Worm (Caenorhabditis elegans) whole organism, midembryonic: ENCODE data around the gene unc-6.

Experiments
- T22C8.4 ChIP-seq: fragments of 200-800 bp; sonication (Bioruptor generic); IDR thresholded peaks from 2 replicates; pipeline ENCODE4 v1.3.6; 2022; ENCODE audit warnings: missing genetic modification characterization, missing compliant biosample characterization
- cog-1 ChIP-seq: sonication (generic microtip); optimal IDR thresholded peaks from 2 replicates; lab custom pipeline; 2016; ENCODE audit warnings: missing genetic modification characterization, missing compliant biosample characterization
- flt-1 ChIP-seq: fragments of 200-800 bp; sonication (Bioruptor generic); IDR thresholded peaks from 2 replicates; pipeline ENCODE4 v1.3.6; 2022; ENCODE audit warnings: missing genetic modification characterization, missing compliant biosample characterization
- klf-2 ChIP-seq: fragments of 200-800 bp; sonication (Bioruptor generic); conservative IDR thresholded peaks from 2 replicates; pipeline ENCODE4 v1.3.6; 2022; ENCODE audit warnings: missing genetic modification reagents, missing genetic modification characterization, missing compliant biosample characterization
- med-1 ChIP-seq: sonication (generic microtip); optimal IDR thresholded peaks from 2 replicates; lab custom pipeline; 2017; ENCODE audit warnings: missing genetic modification characterization, mild to moderate bottlenecking, missing compliant biosample characterization, antibody characterized with exemption, missing genetic modification reagents; ENCODE audit not compliant: insufficient read depth
- ref-1 ChIP-seq: fragments of 200-800 bp; sonication (Bioruptor generic); conservative IDR thresholded peaks from 2 replicates; pipeline ENCODE4 v1.3.6; 2022; ENCODE audit warnings: missing genetic modification reagents, missing genetic modification characterization, missing compliant biosample characterization
- tab-1 ChIP-seq: fragments of 200-800 bp; sonication (Bioruptor generic); IDR thresholded peaks from 2 replicates; pipeline ENCODE4 v1.3.6; 2022; ENCODE audit warnings: missing genetic modification characterization, missing compliant biosample characterization
- ztf-23 ChIP-seq: fragments of 200-800 bp; sonication (Bioruptor generic); IDR thresholded peaks from 2 replicates; pipeline ENCODE4 v1.3.6; 2022; ENCODE audit warnings: missing genetic modification reagents, missing genetic modification characterization, missing compliant biosample characterization
- ztf-29 ChIP-seq: fragments of 200-800 bp; sonication (Bioruptor generic); IDR thresholded peaks from 2 replicates; pipeline ENCODE4 v1.3.6; 2022; ENCODE audit warnings: missing genetic modification reagents, missing genetic modification characterization, missing compliant biosample characterization

Gene unc-6

ce11 chrX:6889374-6889773 is at the start of gene unc-6:
Gene unc-6 (plus strand): TSS chrX:6889674.
- TF ChIP-seq T22C8.4 (GFP tag; lab: Robert Waterston, UW) (no peak), flt-1 (GFP tag; lab: Robert Waterston, UW) (no peak), ztf-23 (GFP tag; lab: Robert Waterston, UW) (no peak), ztf-29 (no peak), ref-1 (no peak), tab-1 (no peak), klf-2 (GFP tag; lab: Robert Waterston, UW) (no peak), med-1 (GFP tag; lab: Kevin White, UChicago) (no peak), cog-1 (no peak)

- TF ChIP-seq ref-1 (no peak), flt-1 (GFP tag; lab: Robert Waterston, UW) (0 out of 2 replicates have a peak, but pooled peaks have one; percentile 53), ztf-23 (GFP tag; lab: Robert Waterston, UW) (no peak), cog-1 (peak; percentile 47), T22C8.4 (GFP tag; lab: Robert Waterston, UW) (peak; percentile 87), klf-2 (GFP tag; lab: Robert Waterston, UW) (no peak), ztf-29 (no peak), med-1 (GFP tag; lab: Kevin White, UChicago) (no peak), tab-1 (no peak)
Measured at ce11 chrX:6840670-6841308, 48.7 kb upstream of the unc-6 start, which contains the start of the genes glr-6 and asg-2. Gene glr-6 (minus strand): TSS chrX:6840720. Gene asg-2 (plus strand): TSS chrX:6841258.

- no peak for TF ChIP-seq tab-1
- TF ChIP-seq ztf-23 (GFP tag; lab: Robert Waterston, UW), result no peak
- TF ChIP-seq ztf-29, result no peak
- no peak for TF ChIP-seq ref-1
- TF ChIP-seq cog-1, result no peak
- TF ChIP-seq flt-1 (GFP tag; lab: Robert Waterston, UW), result no peak
- TF ChIP-seq T22C8.4 (GFP tag; lab: Robert Waterston, UW), result no peak
- TF ChIP-seq klf-2 (GFP tag; lab: Robert Waterston, UW), result no peak
Measured at ce11 chrX:6844394-6845072, 44.9 kb upstream of the unc-6 start, which contains the start of gene C53B7.3. Gene C53B7.3 (plus strand): TSS chrX:6844755.

ce11 chrX:6845934-6846333 is 43.5 kb upstream of the unc-6 start, which contains the start of gene C53B7.2:
Gene C53B7.2 (plus strand): TSS chrX:6846234.
- TF ChIP-seq T22C8.4 (GFP tag; lab: Robert Waterston, UW) (no peak), klf-2 (GFP tag; lab: Robert Waterston, UW) (no peak), ztf-29 (no peak), ztf-23 (GFP tag; lab: Robert Waterston, UW) (no peak), flt-1 (GFP tag; lab: Robert Waterston, UW) (no peak), tab-1 (no peak), med-1 (GFP tag; lab: Kevin White, UChicago) (no peak), cog-1 (no peak), ref-1 (no peak)

- no peak for TF ChIP-seq ztf-29
- no peak for TF ChIP-seq klf-2 (GFP tag; lab: Robert Waterston, UW)
- no peak for TF ChIP-seq ref-1
- TF ChIP-seq med-1 (GFP tag; lab: Kevin White, UChicago), result no peak
- TF ChIP-seq flt-1 (GFP tag; lab: Robert Waterston, UW), result no peak
- no peak for TF ChIP-seq cog-1
- no peak for TF ChIP-seq tab-1
- no peak for TF ChIP-seq T22C8.4 (GFP tag; lab: Robert Waterston, UW)
- TF ChIP-seq ztf-23 (GFP tag; lab: Robert Waterston, UW), result no peak
Measured at ce11 chrX:6848596-6848995, 40.9 kb upstream of the unc-6 start.

- no peak for TF ChIP-seq ref-1
- no peak for TF ChIP-seq flt-1 (GFP tag; lab: Robert Waterston, UW)
- no peak for TF ChIP-seq ztf-29
- no peak for TF ChIP-seq med-1 (GFP tag; lab: Kevin White, UChicago)
- no peak for TF ChIP-seq T22C8.4 (GFP tag; lab: Robert Waterston, UW)
- no peak for TF ChIP-seq cog-1
- no peak for TF ChIP-seq ztf-23 (GFP tag; lab: Robert Waterston, UW)
- no peak for TF ChIP-seq tab-1
- no peak for TF ChIP-seq klf-2 (GFP tag; lab: Robert Waterston, UW)
Measured at ce11 chrX:6850412-6850811, 39.1 kb upstream of the unc-6 start.

- TF ChIP-seq flt-1 (GFP tag; lab: Robert Waterston, UW) (no peak), klf-2 (GFP tag; lab: Robert Waterston, UW) (no peak), ref-1 (no peak)
Measured at ce11 chrX:6853318-6853717, 36.2 kb upstream of the unc-6 start, which contains the start of gene rig-3. Gene rig-3 (plus strand): TSS chrX:6853618.

- TF ChIP-seq ztf-29, result no peak
- TF ChIP-seq flt-1 (GFP tag; lab: Robert Waterston, UW), result no peak
- no peak for TF ChIP-seq klf-2 (GFP tag; lab: Robert Waterston, UW)
- TF ChIP-seq ref-1, result no peak
- TF ChIP-seq tab-1, result no peak
- TF ChIP-seq ztf-23 (GFP tag; lab: Robert Waterston, UW), result no peak
Measured at ce11 chrX:6856793-6857192, 32.7 kb upstream of the unc-6 start.

ce11 chrX:6861564-6861963 is 27.9 kb upstream of the unc-6 start:
- TF ChIP-seq ref-1, result no peak
- no peak for TF ChIP-seq T22C8.4 (GFP tag; lab: Robert Waterston, UW)
- no peak for TF ChIP-seq cog-1
- no peak for TF ChIP-seq flt-1 (GFP tag; lab: Robert Waterston, UW)
- no peak for TF ChIP-seq med-1 (GFP tag; lab: Kevin White, UChicago)
- TF ChIP-seq klf-2 (GFP tag; lab: Robert Waterston, UW), result no peak
- no peak for TF ChIP-seq ztf-29
- no peak for TF ChIP-seq ztf-23 (GFP tag; lab: Robert Waterston, UW)
- TF ChIP-seq tab-1, result no peak

ce11 chrX:6863032-6863431 is 26.4 kb upstream of the unc-6 start, which contains the start of gene nep-4:
Gene nep-4 (minus strand): TSS chrX:6863424.
- TF ChIP-seq med-1 (GFP tag; lab: Kevin White, UChicago) (no peak), cog-1 (no peak), T22C8.4 (GFP tag; lab: Robert Waterston, UW) (no peak), flt-1 (GFP tag; lab: Robert Waterston, UW) (no peak), ref-1 (no peak), ztf-23 (GFP tag; lab: Robert Waterston, UW) (no peak), ztf-29 (no peak), tab-1 (no peak), klf-2 (GFP tag; lab: Robert Waterston, UW) (no peak)
